Fruit fly (Drosophila melanogaster) whole organism, adult: ENCODE data around the gene fz2.

Experiments used
- CG14711 ChIP-seq: fragments of 200-800 bp; sonication (Bioruptor generic); optimal IDR thresholded peaks from 2 replicates; lab custom pipeline; 2018; ENCODE audit warnings: missing biosample characterization, mild to moderate bottlenecking, missing genetic modification characterization, moderate library complexity
- pad ChIP-seq: fragments of 200-800 bp; sonication (Bioruptor generic); optimal IDR thresholded peaks from 3 replicates; lab custom pipeline; 2017; ENCODE audit warnings: missing biosample characterization, missing genetic modification characterization, mild to moderate bottlenecking, moderate library complexity, missing genetic modification reagents

DNA sequence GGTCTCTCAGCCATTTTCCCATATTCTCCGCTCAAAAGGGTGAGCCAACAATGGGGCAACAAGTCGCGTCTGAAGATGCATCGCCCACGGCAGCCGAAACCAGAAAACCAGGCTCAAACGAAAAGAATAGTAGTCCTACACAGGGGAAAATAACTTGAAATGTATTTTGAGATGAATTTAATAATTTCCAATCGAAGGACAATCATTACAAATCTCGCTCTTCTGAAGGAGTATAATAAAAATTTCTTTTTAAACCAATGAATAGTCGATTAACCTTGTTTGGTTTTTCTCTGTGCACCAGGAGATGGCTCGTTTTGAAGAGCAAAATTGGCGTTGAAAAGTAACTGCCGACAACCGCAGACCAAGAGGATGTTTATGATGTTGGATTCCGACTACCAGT lies 75.3 kb downstream of the fz2 start:
- no peak for TF ChIP-seq CG14711 (tag; lab: Kevin White, UChicago)
- TF ChIP-seq pad (GFP tag; lab: Kevin White, UChicago), result no peak
